Fruit fly (Drosophila melanogaster) whole organism, prepupa: Measurements from ENCODE around the gene CG6739.

Source experiments
- Blimp-1 ChIP-seq: fragments of 200-800 bp; sonication (Bioruptor generic); optimal IDR thresholded peaks from 3 replicates; lab custom pipeline; 2017; ENCODE audit warnings: missing biosample characterization, missing genetic modification characterization, mild to moderate bottlenecking, moderate library complexity, missing genetic modification reagents
- CG10669 ChIP-seq: fragments of 200-800 bp; sonication (Bioruptor generic); optimal IDR thresholded peaks from 3 replicates; lab custom pipeline; 2018; ENCODE audit warnings: missing biosample characterization, mild to moderate bottlenecking, missing genetic modification characterization, moderate library complexity
- CG11762 ChIP-seq: fragments of 200-800 bp; sonication (Bioruptor generic); optimal IDR thresholded peaks from 3 replicates; lab custom pipeline; 2016; ENCODE audit warnings: missing biosample characterization, missing genetic modification characterization; ENCODE audit not compliant: insufficient read depth
- CG11902 ChIP-seq: fragments of 200-800 bp; sonication (Bioruptor generic); optimal IDR thresholded peaks from 3 replicates; lab custom pipeline; 2016; ENCODE audit warnings: missing biosample characterization, missing genetic modification characterization
- CG15336 ChIP-seq: fragments of 200-800 bp; sonication (Bioruptor generic); IDR thresholded peaks from 2 replicates; pipeline ENCODE4 v1.3.6; 2022; ENCODE audit warnings: missing biosample characterization, missing genetic modification characterization
- CG1621 ChIP-seq: fragments of 200-800 bp; sonication (Bioruptor generic); optimal IDR thresholded peaks from 3 replicates; lab custom pipeline; 2018; ENCODE audit warnings: missing biosample characterization, mild to moderate bottlenecking, missing genetic modification characterization
- CG16779 ChIP-seq: fragments of 200-800 bp; sonication (Bioruptor generic); optimal IDR thresholded peaks from 3 replicates; lab custom pipeline; 2017; ENCODE audit warnings: missing biosample characterization, mild to moderate bottlenecking, missing genetic modification characterization
- CG31627 ChIP-seq: fragments of 200-800 bp; sonication (Bioruptor generic); optimal IDR thresholded peaks from 3 replicates; lab custom pipeline; 2016; ENCODE audit warnings: missing biosample characterization, missing genetic modification characterization
- CG32006 ChIP-seq: fragments of 200-800 bp; sonication (Bioruptor generic); optimal IDR thresholded peaks from 3 replicates; lab custom pipeline; 2017; ENCODE audit warnings: missing biosample characterization, mild to moderate bottlenecking, missing genetic modification characterization
- CG34406 ChIP-seq: fragments of 200-800 bp; sonication (Bioruptor generic); optimal IDR thresholded peaks from 3 replicates; lab custom pipeline; 2016; ENCODE audit warnings: missing biosample characterization, missing genetic modification characterization
- CG3919 ChIP-seq: fragments of 200-800 bp; sonication (Bioruptor generic); optimal IDR thresholded peaks from 3 replicates; lab custom pipeline; 2016; ENCODE audit warnings: missing biosample characterization, missing genetic modification characterization
- CG6163 ChIP-seq: fragments of 200-800 bp; sonication (Bioruptor generic); IDR thresholded peaks from 3 replicates; pipeline ENCODE4 v1.3.6; 2022; ENCODE audit warnings: missing biosample characterization, missing genetic modification characterization
- CG6276 ChIP-seq: fragments of 200-800 bp; sonication (Bioruptor generic); optimal IDR thresholded peaks from 2 replicates; lab custom pipeline; 2017; ENCODE audit warnings: missing biosample characterization, mild to moderate bottlenecking, missing genetic modification characterization
- CG6792 ChIP-seq: fragments of 200-800 bp; sonication (Bioruptor generic); optimal IDR thresholded peaks from 3 replicates; lab custom pipeline; 2016; ENCODE audit warnings: missing biosample characterization, missing genetic modification characterization
- CG6808 ChIP-seq: fragments of 200-800 bp; sonication (Bioruptor generic); optimal IDR thresholded peaks from 3 replicates; lab custom pipeline; 2017; ENCODE audit warnings: missing biosample characterization, missing genetic modification characterization, mild to moderate bottlenecking, moderate library complexity, missing genetic modification reagents
- CG6854 ChIP-seq: fragments of 200-800 bp; sonication (Bioruptor generic); optimal IDR thresholded peaks from 2 replicates; lab custom pipeline; 2017; ENCODE audit warnings: missing biosample characterization, mild to moderate bottlenecking, missing genetic modification characterization
- CG7368 ChIP-seq: fragments of 200-800 bp; sonication (Bioruptor generic); optimal IDR thresholded peaks from 3 replicates; lab custom pipeline; 2016; ENCODE audit warnings: missing biosample characterization, missing genetic modification characterization
- CG8119 ChIP-seq: fragments of 200-800 bp; sonication (Bioruptor generic); IDR thresholded peaks from 3 replicates; pipeline ENCODE4 v1.3.6; 2022; ENCODE audit warnings: missing biosample characterization, missing genetic modification characterization
- CG8319 ChIP-seq: fragments of 200-800 bp; sonication (Bioruptor generic); optimal IDR thresholded peaks from 3 replicates; lab custom pipeline; 2016; ENCODE audit warnings: missing biosample characterization, missing genetic modification characterization
- CG8632 ChIP-seq: fragments of 200-800 bp; sonication (Bioruptor generic); optimal IDR thresholded peaks from 3 replicates; lab custom pipeline; 2016; ENCODE audit warnings: missing biosample characterization, missing genetic modification characterization
- CG9139 ChIP-seq: fragments of 200-800 bp; sonication (Bioruptor generic); optimal IDR thresholded peaks from 3 replicates; lab custom pipeline; 2017; ENCODE audit warnings: missing biosample characterization, mild to moderate bottlenecking, missing genetic modification characterization
- Eip75B ChIP-seq: fragments of 200-800 bp; sonication (Bioruptor generic); optimal IDR thresholded peaks from 3 replicates; lab custom pipeline; 2016; ENCODE audit warnings: missing biosample characterization, missing genetic modification characterization
- Eip78C ChIP-seq: fragments of 200-800 bp; sonication (Bioruptor generic); peaks from one replicate; lab custom pipeline; 2016; ENCODE audit warnings: missing biosample characterization, missing genetic modification characterization
- Eip93F ChIP-seq: fragments of 200-800 bp; sonication (Bioruptor generic); optimal IDR thresholded peaks from 2 replicates; lab custom pipeline; 2016; ENCODE audit warnings: missing biosample characterization, mild to moderate bottlenecking, missing genetic modification characterization
- Ets21C ChIP-seq: fragments of 200-800 bp; sonication (Bioruptor generic); optimal IDR thresholded peaks from 3 replicates; lab custom pipeline; 2016; ENCODE audit warnings: missing biosample characterization, missing genetic modification characterization
- Ets96B ChIP-seq: fragments of 200-800 bp; optimal IDR thresholded peaks from 2 replicates; lab custom pipeline; 2019; ENCODE audit warnings: missing biosample characterization, mild to moderate bottlenecking, missing genetic modification characterization, moderate library complexity
- Hr39 ChIP-seq: fragments of 200-800 bp; sonication (Bioruptor generic); optimal IDR thresholded peaks from 2 replicates; lab custom pipeline; 2016; ENCODE audit warnings: missing biosample characterization, missing genetic modification characterization
- Hr4 ChIP-seq: fragments of 200-800 bp; sonication (Bioruptor generic); optimal IDR thresholded peaks from 3 replicates; lab custom pipeline; 2016; ENCODE audit warnings: missing biosample characterization, missing genetic modification characterization
- Lpt ChIP-seq: fragments of 200-800 bp; sonication (Bioruptor generic); optimal IDR thresholded peaks from 3 replicates; lab custom pipeline; 2016; ENCODE audit warnings: missing biosample characterization, missing genetic modification characterization
- OdsH ChIP-seq: fragments of 200-800 bp; sonication (Bioruptor generic); optimal IDR thresholded peaks from 3 replicates; lab custom pipeline; 2016; ENCODE audit warnings: missing biosample characterization, missing genetic modification characterization
- Smox ChIP-seq: fragments of 200-800 bp; sonication (Bioruptor generic); optimal IDR thresholded peaks from 3 replicates; lab custom pipeline; 2016; ENCODE audit warnings: missing biosample characterization, missing genetic modification characterization
- Sox102F ChIP-seq: fragments of 200-800 bp; sonication (Bioruptor generic); optimal IDR thresholded peaks from 2 replicates; lab custom pipeline; 2016; ENCODE audit warnings: missing biosample characterization, mild to moderate bottlenecking, missing genetic modification characterization
- Sox14 ChIP-seq: fragments of 200-800 bp; sonication (Bioruptor generic); optimal IDR thresholded peaks from 3 replicates; lab custom pipeline; 2016; ENCODE audit warnings: missing biosample characterization, missing genetic modification characterization
- Sox15 ChIP-seq: fragments of 200-800 bp; sonication (Bioruptor generic); optimal IDR thresholded peaks from 3 replicates; lab custom pipeline; 2016; ENCODE audit warnings: missing biosample characterization, missing genetic modification characterization
- achi ChIP-seq: fragments of 200-800 bp; sonication (Bioruptor generic); optimal IDR thresholded peaks from 3 replicates; lab custom pipeline; 2016; ENCODE audit warnings: missing biosample characterization, missing genetic modification characterization
- cyc ChIP-seq: fragments of 200-800 bp; sonication (Bioruptor generic); optimal IDR thresholded peaks from 3 replicates; lab custom pipeline; 2016; ENCODE audit warnings: missing biosample characterization, missing genetic modification characterization
- dac ChIP-seq: fragments of 200-800 bp; sonication (Bioruptor generic); optimal IDR thresholded peaks from 2 replicates; lab custom pipeline; 2017; ENCODE audit warnings: missing biosample characterization, mild to moderate bottlenecking, missing genetic modification characterization
- dsx ChIP-seq: fragments of 200-800 bp; optimal IDR thresholded peaks from 3 replicates; lab custom pipeline; 2019; ENCODE audit warnings: missing biosample characterization, mild to moderate bottlenecking, missing genetic modification characterization, moderate library complexity; ENCODE audit not compliant: poor library complexity, severe bottlenecking
- eg ChIP-seq: fragments of 200-800 bp; sonication (Bioruptor generic); IDR thresholded peaks from 3 replicates; pipeline ENCODE4 v1.3.6; 2022; ENCODE audit warnings: missing biosample characterization, missing genetic modification characterization
- esn ChIP-seq: fragments of 200-800 bp; sonication (Bioruptor generic); optimal IDR thresholded peaks from 2 replicates; lab custom pipeline; 2016; ENCODE audit warnings: missing biosample characterization, mild to moderate bottlenecking, missing genetic modification characterization, moderate library complexity
- fd59A ChIP-seq: fragments of 200-800 bp; sonication (Bioruptor generic); optimal IDR thresholded peaks from 2 replicates; lab custom pipeline; 2017; ENCODE audit warnings: missing biosample characterization, mild to moderate bottlenecking, missing genetic modification characterization, missing genetic modification reagents
- fd85E ChIP-seq: fragments of 200-800 bp; sonication (Bioruptor generic); optimal IDR thresholded peaks from 3 replicates; lab custom pipeline; 2016; ENCODE audit warnings: missing biosample characterization, missing genetic modification characterization
- fkh ChIP-seq: fragments of 200-800 bp; sonication (Bioruptor generic); optimal IDR thresholded peaks from 3 replicates; lab custom pipeline; 2017; ENCODE audit warnings: missing biosample characterization, mild to moderate bottlenecking, missing genetic modification characterization, moderate library complexity
- pdm3 ChIP-seq: fragments of 200-800 bp; sonication (Bioruptor generic); optimal IDR thresholded peaks from 3 replicates; lab custom pipeline; 2016; ENCODE audit warnings: missing biosample characterization, missing genetic modification characterization
- salr ChIP-seq, 2 experiments: fragments of 200-800 bp; sonication (Bioruptor generic); optimal IDR thresholded peaks; 3 replicates each; lab custom pipeline; 2016 to 2018; ENCODE audit warnings: missing biosample characterization in 2 of 2, missing genetic modification characterization in 2 of 2, mild to moderate bottlenecking in 1 of 2
- spab ChIP-seq: fragments of 200-800 bp; sonication (Bioruptor generic); optimal IDR thresholded peaks from 2 replicates; lab custom pipeline; 2017; ENCODE audit warnings: missing biosample characterization, mild to moderate bottlenecking, missing genetic modification characterization, missing genetic modification reagents
- ss ChIP-seq, 2 experiments: fragments of 200-800 bp; sonication (Bioruptor generic); optimal IDR thresholded peaks; 2 replicates in 1 of 2; 3 replicates in 1 of 2; lab custom pipeline; 2017 to 2018; ENCODE audit warnings: mild to moderate bottlenecking in 2 of 2, missing biosample characterization in 2 of 2, missing genetic modification characterization in 2 of 2, moderate library complexity in 1 of 2
- topi ChIP-seq: fragments of 200-800 bp; sonication (Bioruptor generic); optimal IDR thresholded peaks from 3 replicates; lab custom pipeline; 2016; ENCODE audit warnings: missing biosample characterization, missing genetic modification characterization
- vri ChIP-seq: fragments of 200-800 bp; sonication (Bioruptor generic); optimal IDR thresholded peaks from 3 replicates; lab custom pipeline; 2016; ENCODE audit warnings: missing biosample characterization, mild to moderate bottlenecking, missing genetic modification characterization

CG6739 gene

dm6 chr2L:7598697-7599096 is 9.5 kb upstream of the CG6739 start (continued):
- TF ChIP-seq Hr39 (no peak), topi (GFP tag; lab: Kevin White, UChicago) (no peak), ss (GFP tag; optimal IDR thresholded peaks at IDR 0.05; lab: Kevin White, UChicago) (peak in 1 of 2 experiments; percentile 2), CG15336 (peak; percentile 88), Sox14 (GFP tag; lab: Kevin White, UChicago) (no peak), CG8119 (peak; percentile 90), CG7368 (peak; percentile 26), CG1621 (tag; lab: Kevin White, UChicago) (no peak), fkh (GFP tag; lab: Kevin White, UChicago) (no peak), CG6808 (GFP tag; lab: Kevin White, UChicago) (peak; percentile 36), Lpt (GFP tag; lab: Kevin White, UChicago) (no peak), Sox15 (GFP tag; lab: Kevin White, UChicago) (no peak), CG31627 (GFP tag; lab: Kevin White, UChicago) (no peak), Eip93F (no peak)

- TF ChIP-seq CG6276 (GFP tag; lab: Kevin White, UChicago): peak; percentile 79
- TF ChIP-seq CG6792 (GFP tag; lab: Kevin White, UChicago): peak; percentile 47
- TF ChIP-seq fkh (GFP tag; lab: Kevin White, UChicago): no peak
- peak; percentile 57 for TF ChIP-seq Eip75B (GFP tag; lab: Kevin White, UChicago)
- peak; percentile 17 for TF ChIP-seq CG9139 (GFP tag; lab: Kevin White, UChicago)
- TF ChIP-seq CG16779 (tag; lab: Kevin White, UChicago): peak; percentile 43
- no peak for TF ChIP-seq CG11902 (GFP tag; lab: Kevin White, UChicago)
- no peak for TF ChIP-seq esn
- peak; percentile 86 for TF ChIP-seq CG15336
- TF ChIP-seq CG6163 (GFP tag; lab: Robert Waterston, UW): peak; percentile 78
- TF ChIP-seq fd59A (GFP tag; lab: Kevin White, UChicago): peak; percentile 54
- TF ChIP-seq OdsH (GFP tag; lab: Kevin White, UChicago): peak; percentile 71
- TF ChIP-seq dsx (GFP tag; lab: Kevin White, UChicago): peak; percentile 66
- peak; percentile 79 for TF ChIP-seq Hr4 (GFP tag; lab: Kevin White, UChicago)
- no peak for TF ChIP-seq Eip93F
- peak; percentile 57 for TF ChIP-seq CG6808 (GFP tag; lab: Kevin White, UChicago)
- TF ChIP-seq Eip78C (GFP tag; lab: Kevin White, UChicago): peak; percentile 93
- TF ChIP-seq Hr39: peak; percentile 6
- TF ChIP-seq cyc (GFP tag; lab: Kevin White, UChicago): peak; percentile 3
- peak; percentile 80 for TF ChIP-seq eg (GFP tag; lab: Robert Waterston, UW)
- no peak for TF ChIP-seq Ets21C (GFP tag; lab: Kevin White, UChicago)
- TF ChIP-seq CG8119: peak; percentile 83
- TF ChIP-seq Ets96B: peak; percentile 73
- TF ChIP-seq CG34406 (GFP tag; lab: Kevin White, UChicago): peak; percentile 31
- no peak for TF ChIP-seq dac (GFP tag; lab: Kevin White, UChicago)
- TF ChIP-seq topi (GFP tag; lab: Kevin White, UChicago): peak; percentile 14
- TF ChIP-seq Sox102F (GFP tag; lab: Kevin White, UChicago): no peak
- TF ChIP-seq Sox15 (GFP tag; lab: Kevin White, UChicago): no peak
- TF ChIP-seq CG10669 (GFP tag; lab: Kevin White, UChicago): peak; percentile 63
- peak; percentile 6 for TF ChIP-seq CG8319
- peak; percentile 38 to 65 for TF ChIP-seq salr (GFP tag; optimal IDR thresholded peaks at IDR 0.05; lab: Kevin White, UChicago)
- peak; percentile 63 for TF ChIP-seq achi
- no peak for TF ChIP-seq vri
- TF ChIP-seq pdm3 (GFP tag; lab: Kevin White, UChicago): peak; percentile 76
- no peak for TF ChIP-seq CG6854 (GFP tag; lab: Kevin White, UChicago)
- peak; percentile 79 for TF ChIP-seq CG32006 (GFP tag; lab: Kevin White, UChicago)
- TF ChIP-seq CG31627 (GFP tag; lab: Kevin White, UChicago): no peak
- TF ChIP-seq CG8632 (GFP tag; lab: Kevin White, UChicago): peak; percentile 51
- TF ChIP-seq CG11762 (GFP tag; lab: Kevin White, UChicago): no peak
- no peak for TF ChIP-seq Blimp-1
- TF ChIP-seq fd85E (GFP tag; lab: Kevin White, UChicago): no peak
- TF ChIP-seq spab: peak; percentile 56
- no peak for TF ChIP-seq Smox
- TF ChIP-seq CG3919 (GFP tag; lab: Kevin White, UChicago): peak; percentile 73
Measured at dm6 chr2L:7601875-7602274, 6.3 kb upstream of the CG6739 start.
